Worm (Caenorhabditis elegans): ENCODE data around the gene mai-1.

The mai-1 gene

DNA sequence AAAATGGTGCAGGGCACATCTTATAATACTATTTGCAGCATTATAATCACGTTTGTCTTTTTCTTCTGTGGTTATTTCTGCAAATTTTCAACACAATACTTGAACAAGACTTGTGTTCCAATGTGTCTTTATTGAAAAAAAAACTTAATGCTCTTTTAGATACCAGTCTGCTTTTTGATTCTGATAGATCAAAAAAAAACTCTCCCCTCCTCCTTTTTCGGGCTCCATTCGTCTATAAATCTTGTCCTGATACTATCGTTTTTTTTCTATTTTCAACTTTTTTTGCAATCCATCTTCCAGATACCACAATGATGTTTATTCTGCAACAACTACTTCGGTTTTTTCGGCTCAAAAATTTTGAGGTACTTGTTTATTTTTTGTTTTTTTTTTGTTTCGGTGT lies 35.6 kb downstream of the mai-1 start, which contains the start of gene twk-16:
TSS of gene twk-16 (plus strand) at position 301 of the 400 bp plus-strand sequence.
- TF ChIP-seq zag-1 (tag; optimal IDR thresholded peaks at IDR 0.05) (no peak), mab-9 (GFP tag; IDR thresholded peaks at IDR 0.05) (no peak), elt-3 (tag; optimal IDR thresholded peaks at IDR 0.05) (no peak), jun-1 (tag; optimal IDR thresholded peaks at IDR 0.05) (no peak), fkh-4 (tag; optimal IDR thresholded peaks at IDR 0.05; ENCODE audit: borderline replicate concordance) (no peak), efl-3 (GFP tag; optimal IDR thresholded peaks at IDR 0.05) (no peak), tbx-2 (tag; optimal IDR thresholded peaks at IDR 0.05) (no peak), isw-1 (GFP tag; IDR thresholded peaks at IDR 0.05) (no peak), nhr-84 (tag; optimal IDR thresholded peaks at IDR 0.05) (no peak), C16A3.4 (tag; optimal IDR thresholded peaks at IDR 0.05) (no peak), C04F5.9 (tag; optimal IDR thresholded peaks at IDR 0.05) (no peak)

ce11 chrX:3070322-3070721 lies 46.1 kb downstream of the mai-1 start, which contains the start of gene ceh-31:
Gene ceh-31, minus strand, starts transcription at chrX:3070422.
- TF ChIP-seq sox-4 (tag; optimal IDR thresholded peaks at IDR 0.05): no peak
- TF ChIP-seq lin-14 (GFP tag; optimal IDR thresholded peaks at IDR 0.05): no peak
- no peak for TF ChIP-seq blmp-1 (tag; optimal IDR thresholded peaks at IDR 0.05)
- no peak for TF ChIP-seq fkh-10 (GFP tag; optimal IDR thresholded peaks at IDR 0.05)
- no peak for TF ChIP-seq elt-2 (tag; optimal IDR thresholded peaks at IDR 0.05)
- no peak for TF ChIP-seq grh-1 (GFP tag; IDR thresholded peaks at IDR 0.05)
- TF ChIP-seq F16B12.6 (tag; optimal IDR thresholded peaks at IDR 0.05): no peak

DNA sequence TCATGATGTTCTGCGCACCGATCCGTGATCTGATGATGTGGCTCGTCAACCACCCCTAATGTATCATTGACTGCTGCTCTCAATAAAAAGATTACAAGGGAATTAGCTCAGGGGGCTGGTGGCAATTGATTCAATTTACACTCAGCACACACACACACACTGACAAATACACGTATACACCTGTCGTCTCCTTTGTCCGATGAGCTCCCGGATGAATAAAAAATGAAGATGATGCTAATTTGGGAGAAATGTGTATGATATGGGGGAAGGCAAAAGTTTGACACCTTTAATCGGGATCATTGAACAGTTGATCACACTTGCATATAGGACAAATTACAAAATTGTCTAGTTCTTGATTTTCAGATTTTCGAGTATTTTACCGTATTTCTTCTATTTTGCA lies 49.3 kb downstream of the mai-1 start:
- TF ChIP-seq ztf-4 (tag; optimal IDR thresholded peaks at IDR 0.05) (no peak), dpl-1 (GFP tag; optimal IDR thresholded peaks at IDR 0.05) (no peak), mab-9 (GFP tag; IDR thresholded peaks at IDR 0.05) (no peak), nhr-84 (tag; optimal IDR thresholded peaks at IDR 0.05) (no peak), sptf-1 (tag; optimal IDR thresholded peaks at IDR 0.05) (no peak), isw-1 (GFP tag; IDR thresholded peaks at IDR 0.05) (no peak), elt-2 (tag; optimal IDR thresholded peaks at IDR 0.05) (no peak), fkh-4 (tag; optimal IDR thresholded peaks at IDR 0.05; ENCODE audit: borderline replicate concordance) (no peak), nhr-76 (tag; optimal IDR thresholded peaks at IDR 0.05) (no peak), pag-3 (tag; optimal IDR thresholded peaks at IDR 0.05; ENCODE audit: borderline replicate concordance, insufficient read depth) (no peak), ceh-63 (GFP tag; optimal IDR thresholded peaks at IDR 0.05) (no peak), C16A3.4 (tag; optimal IDR thresholded peaks at IDR 0.05) (no peak), ama-1 (optimal IDR thresholded peaks at IDR 0.05) (no peak), swsn-7 (tag; optimal IDR thresholded peaks at IDR 0.05) (no peak), ceh-90 (tag; optimal IDR thresholded peaks at IDR 0.05) (no peak), nhr-11 (tag; optimal IDR thresholded peaks at IDR 0.05) (no peak), aha-1 (tag; optimal IDR thresholded peaks at IDR 0.05) (no peak), aly-2 (tag; optimal IDR thresholded peaks at IDR 0.05) (no peak), irx-1 (tag; optimal IDR thresholded peaks at IDR 0.05) (no peak), nhr-85 (tag) (no peak)
